Worm (Caenorhabditis elegans) whole organism, mixed stage, embryonic: ENCODE data around the gene F54F7.3.

Experiments used
- lsy-2 ChIP-seq: fragments of 150-350 bp; optimal IDR thresholded peaks from 2 replicates; lab custom pipeline; 2014; ENCODE audit warnings: missing biosample characterization, missing genetic modification characterization
- mep-1 ChIP-seq: fragments of 150-350 bp; optimal IDR thresholded peaks from 2 replicates; lab custom pipeline; 2017; ENCODE audit warnings: missing biosample characterization, missing genetic modification reagents, missing genetic modification characterization, inconsistent platforms
- nhr-2 ChIP-seq: fragments of 150-350 bp; optimal IDR thresholded peaks from 2 replicates; lab custom pipeline; 2014; ENCODE audit warnings: missing biosample characterization, missing genetic modification characterization

DNA sequence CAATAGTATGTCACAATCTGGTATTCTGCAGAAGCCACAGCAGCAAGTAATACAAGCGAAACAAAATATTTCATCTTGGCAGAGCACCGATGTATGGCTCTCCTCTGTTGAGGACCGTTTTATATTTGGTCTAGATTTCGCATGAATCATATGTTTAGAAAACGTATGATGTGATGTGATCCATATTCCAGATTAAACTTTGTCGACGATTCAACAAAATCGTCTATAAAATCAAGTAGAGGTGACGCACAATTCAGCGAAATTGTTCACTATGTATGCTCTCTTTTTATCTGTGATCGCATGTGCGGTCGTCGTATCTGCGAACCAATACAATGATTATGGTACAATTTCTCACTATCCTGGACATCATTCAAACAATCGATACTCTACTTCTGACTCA lies 29.9 kb upstream of the F54F7.3 start, which contains the start of the genes Y62H9A.3 and Y62H9A.4:
- TF ChIP-seq mep-1 (no peak), lsy-2 (tag; lab: Kevin White, UChicago) (no peak), nhr-2 (tag; lab: Kevin White, UChicago) (no peak)
